Fruit fly (Drosophila melanogaster) ovary, adult (tissue): ENCODE results near the gene drpr.

Experiments
- CG17801 ChIP-seq: fragments of 200-800 bp; optimal IDR thresholded peaks from 2 replicates; lab custom pipeline; 2019; ENCODE audit warnings: missing biosample characterization, mild to moderate bottlenecking, missing genetic modification characterization, moderate library complexity; ENCODE audit not compliant: partially characterized antibody

drpr gene

dm6 chr3L:1730873-1731272 is at the start of gene drpr:
Gene drpr (minus strand): TSS chr3L:1731107.
- peak; percentile 45 for TF ChIP-seq CG17801 (GFP tag; lab: Kevin White, UChicago)

- TF ChIP-seq CG17801 (GFP tag; lab: Kevin White, UChicago) = no peak
Measured at dm6 chr3L:1777249-1777648, 46.3 kb upstream of the drpr start, which contains the start of the genes CG2021 and mRpL46. Gene CG2021 (minus strand): TSS chr3L:1777411. Gene mRpL46 (plus strand): TSS chr3L:1777439.

- peak; percentile 94 for TF ChIP-seq CG17801 (GFP tag; lab: Kevin White, UChicago)
Measured at dm6 chr3L:1774713-1775648, 44.1 kb upstream of the drpr start, which contains the start of the genes CG13933 and PolD2. Gene CG13933 (minus strand): TSS chr3L:1775147. Gene PolD2 (plus strand): TSS chr3L:1775633.

- TF ChIP-seq CG17801 (GFP tag; lab: Kevin White, UChicago) = no peak
Measured at dm6 chr3L:1772593-1772992, 41.7 kb upstream of the drpr start.

DNA sequence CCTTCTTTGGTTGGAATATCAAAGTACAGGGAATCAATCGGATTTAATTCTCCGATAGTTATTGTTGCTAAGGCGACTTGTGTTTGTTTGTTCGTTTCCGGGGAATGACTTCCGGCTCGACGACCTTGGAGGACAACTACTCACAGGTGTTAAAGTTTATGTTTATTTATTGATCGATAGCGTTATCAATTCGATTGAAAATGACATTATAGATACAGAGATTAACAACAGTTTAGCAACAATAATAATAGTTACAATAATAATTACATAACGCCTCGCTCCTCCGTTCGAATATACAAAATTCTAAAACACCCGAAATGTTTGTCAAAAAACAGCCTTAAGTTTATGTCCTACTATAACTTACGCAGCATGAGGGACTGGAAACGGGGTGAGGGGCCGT is 40.8 kb upstream of the drpr start, which contains the start of gene Dhc62B:
Gene Dhc62B (minus strand): TSS at position 101 of the 400 bp plus-strand sequence.
- no peak for TF ChIP-seq CG17801 (GFP tag; lab: Kevin White, UChicago)

DNA sequence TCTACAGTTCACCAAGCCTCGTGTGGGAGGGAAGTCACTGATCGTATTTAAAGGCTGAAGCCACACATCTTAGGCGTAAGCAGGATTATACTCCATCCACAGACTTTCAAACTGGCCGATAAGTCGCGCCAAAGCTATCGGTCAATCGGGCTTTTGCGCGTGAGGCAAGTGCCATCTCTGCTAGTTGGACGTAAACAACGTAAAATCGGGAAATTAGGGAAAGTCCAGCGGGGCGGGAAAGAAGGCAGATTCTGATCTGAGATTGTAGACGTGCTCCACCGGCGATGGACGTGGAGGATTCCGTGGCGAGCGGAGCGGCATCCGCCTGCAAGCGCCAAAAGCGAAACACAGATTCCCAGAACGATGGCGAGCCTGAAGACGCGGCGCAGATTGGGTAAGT is 25.2 kb upstream of the drpr start, which contains the start of gene CG8001:
Gene CG8001 (plus strand): TSS at position 17 of the 400 bp plus-strand sequence.
- no peak for TF ChIP-seq CG17801 (GFP tag; lab: Kevin White, UChicago)

dm6 chr3L:1755458-1755984 is 24.6 kb upstream of the drpr start, which contains the start of gene Cht2:
Gene Cht2 (minus strand): TSS chr3L:1755934.
- peak; percentile 56 for TF ChIP-seq CG17801 (GFP tag; lab: Kevin White, UChicago)

dm6 chr3L:1754935-1755334 is 24.0 kb upstream of the drpr start:
- no peak for TF ChIP-seq CG17801 (GFP tag; lab: Kevin White, UChicago)

- no peak for TF ChIP-seq CG17801 (GFP tag; lab: Kevin White, UChicago)
Measured at dm6 chr3L:1754262-1754661, 23.4 kb upstream of the drpr start.

DNA sequence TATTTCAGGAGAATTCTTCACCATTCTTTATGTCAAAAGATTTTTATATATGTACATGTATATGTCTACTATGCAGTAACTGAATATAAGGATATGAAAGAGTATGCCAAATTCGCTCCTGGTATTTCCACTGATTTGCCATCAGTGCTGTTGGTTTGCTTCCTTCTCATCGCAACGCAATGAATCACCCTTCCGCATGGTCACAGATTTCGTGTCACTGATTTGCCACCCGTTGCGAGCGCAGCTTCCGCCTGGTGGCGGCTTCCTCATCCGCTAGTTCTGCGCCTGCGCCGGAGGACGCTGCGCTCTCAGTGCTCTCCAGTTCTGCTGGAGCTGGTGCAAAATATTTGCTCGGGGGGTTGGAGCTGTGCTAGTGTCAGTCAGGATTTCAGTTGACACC is 17.3 kb upstream of the drpr start:
- TF ChIP-seq CG17801 (GFP tag; lab: Kevin White, UChicago) = no peak

DNA sequence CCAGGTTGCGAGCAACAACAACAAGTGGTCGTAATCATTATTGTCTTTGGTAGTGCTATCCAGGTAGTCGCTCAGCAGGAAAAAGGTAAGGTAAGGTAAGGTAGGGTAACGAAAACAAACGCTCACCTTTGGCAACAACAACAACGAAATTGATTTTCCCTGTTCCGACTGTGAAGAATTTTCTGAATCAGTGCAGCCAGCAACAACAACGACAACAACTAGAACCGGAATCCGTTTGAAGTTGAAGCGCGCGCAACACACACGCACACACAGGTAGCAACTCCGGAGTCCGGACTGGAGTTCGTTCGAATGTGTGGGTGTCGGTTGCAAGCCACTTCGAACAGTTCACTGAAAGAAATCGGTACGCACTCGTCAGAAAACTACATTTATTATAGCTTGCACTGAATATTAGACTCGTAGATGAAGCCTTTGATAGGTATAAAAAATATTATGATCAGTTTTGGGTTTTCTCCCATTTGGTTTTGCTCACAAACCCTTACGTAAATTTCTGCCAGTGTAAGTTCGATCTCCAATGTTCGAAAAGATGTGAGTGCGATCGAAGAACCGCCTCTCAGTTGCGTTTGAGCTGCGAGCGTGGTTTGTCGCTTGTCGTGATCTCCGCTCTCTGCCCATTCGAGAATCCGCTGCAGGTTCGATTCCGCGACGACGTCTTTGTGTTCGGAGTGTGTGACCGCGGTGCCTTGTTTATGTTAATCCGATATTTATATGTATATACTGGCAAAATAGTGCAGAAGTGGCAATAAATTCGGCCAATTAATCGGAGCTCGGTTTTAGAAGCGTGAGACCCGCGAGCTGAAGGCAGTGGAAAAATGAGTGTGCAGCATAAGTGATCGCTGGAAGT is 15.7 kb upstream of the drpr start, which contains the start of gene CG13921:
Gene CG13921 (plus strand): TSS at position 570 of the 862 bp plus-strand sequence.
- TF ChIP-seq CG17801 (GFP tag; lab: Kevin White, UChicago) = peak; percentile 98

DNA sequence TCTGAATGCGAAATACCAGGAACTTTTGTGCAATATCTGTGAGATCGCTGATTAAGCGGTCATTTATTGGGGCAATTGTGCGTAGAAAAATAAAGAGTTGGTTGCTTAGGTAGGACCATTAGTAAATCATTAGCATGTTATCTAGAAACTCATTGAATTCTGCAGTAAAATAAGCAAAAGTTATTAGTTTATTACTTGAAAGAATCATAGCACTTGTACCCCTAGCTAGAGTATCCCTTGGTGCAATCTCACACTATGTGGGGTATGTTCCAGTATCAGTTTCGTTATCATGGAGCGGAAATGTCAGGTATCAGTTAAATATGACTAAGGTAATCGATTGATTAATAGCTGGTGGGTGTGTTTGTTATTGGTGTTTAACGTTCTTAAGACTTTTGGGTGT is 14.5 kb upstream of the drpr start:
- TF ChIP-seq CG17801 (GFP tag; lab: Kevin White, UChicago) = no peak

DNA sequence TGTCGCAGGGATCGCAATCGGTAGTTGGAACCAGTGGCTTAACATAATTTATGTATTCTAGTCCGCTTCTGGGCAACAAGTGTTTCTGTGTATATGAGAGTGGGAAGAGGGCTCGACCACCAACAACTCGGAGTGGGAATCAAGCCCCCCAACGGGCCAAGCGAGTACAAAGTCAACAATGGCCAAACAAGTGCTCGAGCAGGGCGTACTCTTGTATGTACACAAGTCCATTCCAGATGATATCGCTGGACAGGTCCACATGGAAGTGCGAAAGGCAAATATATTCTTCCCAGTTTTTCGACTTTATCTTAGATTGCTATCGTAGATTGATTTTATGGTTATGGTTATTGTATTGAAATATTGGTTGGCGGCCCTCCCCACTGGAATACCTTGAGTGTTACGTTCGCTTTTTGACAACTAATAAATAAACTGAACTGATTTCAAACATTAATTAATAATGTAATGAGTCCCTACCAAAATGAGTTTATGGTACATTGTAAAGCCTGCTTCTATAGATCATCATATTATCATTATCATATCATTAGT is 11.7 kb upstream of the drpr start:
- no peak for TF ChIP-seq CG17801 (GFP tag; lab: Kevin White, UChicago)
